Worm (Caenorhabditis elegans): ENCODE measurements around the gene T04A11.4.

The T04A11.4 gene

ce11 chrIV:12456613-12457012 lies 27.8 kb downstream of the T04A11.4 start, which contains the start of gene C25G4.7:
C25G4.7 (plus strand) TSS chrIV:12456913.
- TF ChIP-seq pqm-1 (tag; optimal IDR thresholded peaks at IDR 0.05) (no peak), lsy-12 (tag; optimal IDR thresholded peaks at IDR 0.05) (no peak), nhr-237 (tag; optimal IDR thresholded peaks at IDR 0.05) (no peak), fkh-2 (tag; optimal IDR thresholded peaks at IDR 0.05) (no peak), zag-1 (tag; optimal IDR thresholded peaks at IDR 0.05) (no peak), elt-1 (tag; optimal IDR thresholded peaks at IDR 0.05) (no peak), snpc-4 (tag; optimal IDR thresholded peaks at IDR 0.05) (no peak), fkh-10 (GFP tag; optimal IDR thresholded peaks at IDR 0.05) (no peak), nhr-77 (tag; optimal IDR thresholded peaks at IDR 0.05) (no peak), ZK546.5 (tag; optimal IDR thresholded peaks at IDR 0.05) (no peak), skn-1 (tag; optimal IDR thresholded peaks at IDR 0.05) (no peak), unc-62 (GFP tag; optimal IDR thresholded peaks at IDR 0.05) (no peak), lin-39 (tag; optimal IDR thresholded peaks at IDR 0.05) (no peak), ceh-16 (tag; optimal IDR thresholded peaks at IDR 0.05) (no peak), nhr-11 (tag; optimal IDR thresholded peaks at IDR 0.05) (no peak), nfya-1 (tag; optimal IDR thresholded peaks at IDR 0.05; ENCODE audit: insufficient read depth) (no peak), jun-1 (tag; optimal IDR thresholded peaks at IDR 0.05) (no peak)

DNA sequence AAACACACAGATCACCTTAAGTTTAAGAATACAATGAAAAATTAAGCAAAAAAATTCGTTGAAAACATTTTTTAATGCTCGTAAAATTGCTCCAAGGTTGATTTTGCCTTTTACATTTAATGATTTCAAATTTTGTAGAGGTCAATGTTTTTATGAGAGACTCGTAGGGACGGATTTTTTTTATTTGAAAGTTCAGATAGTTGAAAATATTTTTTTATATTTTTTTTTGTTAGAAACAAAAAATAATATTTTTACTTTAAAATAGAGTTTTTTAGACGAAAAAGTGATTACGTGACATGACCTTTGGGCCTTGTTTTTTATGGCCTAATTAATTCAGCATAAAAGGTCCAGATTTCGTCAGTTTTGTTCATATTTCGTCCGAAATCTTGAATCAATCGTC lies 29.6 kb downstream of the T04A11.4 start, which contains the start of gene smz-1:
smz-1 (plus strand) TSS at position 301 of the 400 bp plus-strand sequence.
- TF ChIP-seq nhr-237 (tag; optimal IDR thresholded peaks at IDR 0.05) = no peak
- no peak for TF ChIP-seq nhr-77 (tag; optimal IDR thresholded peaks at IDR 0.05)
- TF ChIP-seq nhr-43 (tag; optimal IDR thresholded peaks at IDR 0.05; ENCODE audit: poor library complexity, severe bottlenecking) = no peak
- TF ChIP-seq unc-39 (tag; optimal IDR thresholded peaks at IDR 0.05) = no peak
- no peak for TF ChIP-seq ceh-9 (tag; optimal IDR thresholded peaks at IDR 0.05)
- no peak for TF ChIP-seq fos-1 (tag; optimal IDR thresholded peaks at IDR 0.05)
- TF ChIP-seq R02D3.7 (tag; optimal IDR thresholded peaks at IDR 0.05) = no peak
- no peak for TF ChIP-seq lsy-12 (tag; optimal IDR thresholded peaks at IDR 0.05)
- no peak for TF ChIP-seq pqm-1 (tag; optimal IDR thresholded peaks at IDR 0.05)
- TF ChIP-seq nhr-76 (tag; optimal IDR thresholded peaks at IDR 0.05) = no peak
- TF ChIP-seq mml-1 (tag; optimal IDR thresholded peaks at IDR 0.05) = no peak

ce11 chrIV:12454115-12454514 lies 30.3 kb downstream of the T04A11.4 start, which contains the start of gene spe-44:
spe-44 (minus strand) TSS chrIV:12454215.
- TF ChIP-seq mdl-1 (tag; optimal IDR thresholded peaks at IDR 0.05) (no peak), ztf-4 (tag; optimal IDR thresholded peaks at IDR 0.05) (no peak), elt-3 (tag; optimal IDR thresholded peaks at IDR 0.05) (no peak), nhr-28 (tag; optimal IDR thresholded peaks at IDR 0.05) (no peak), skn-1 (tag; optimal IDR thresholded peaks at IDR 0.05) (no peak), aly-2 (tag; optimal IDR thresholded peaks at IDR 0.05) (no peak), sea-2 (GFP tag; optimal IDR thresholded peaks at IDR 0.05) (no peak), zag-1 (tag; optimal IDR thresholded peaks at IDR 0.05) (no peak), snpc-4 (tag; optimal IDR thresholded peaks at IDR 0.05) (no peak), ceh-9 (tag; optimal IDR thresholded peaks at IDR 0.05) (no peak), pqm-1 (tag; optimal IDR thresholded peaks at IDR 0.05) (no peak), tbx-2 (tag; optimal IDR thresholded peaks at IDR 0.05) (no peak), ama-1 (optimal IDR thresholded peaks at IDR 0.05) (no peak), nhr-237 (tag; optimal IDR thresholded peaks at IDR 0.05) (no peak), lin-39 (tag; optimal IDR thresholded peaks at IDR 0.05) (no peak), ceh-16 (tag; optimal IDR thresholded peaks at IDR 0.05) (no peak)

ce11 chrIV:12451225-12451831 lies 33.1 kb downstream of the T04A11.4 start, which contains the start of gene dpy-26:
dpy-26 (minus strand) TSS chrIV:12451335.
- no peak for TF ChIP-seq sea-2 (GFP tag; optimal IDR thresholded peaks at IDR 0.05)
- no peak for TF ChIP-seq ama-1 (optimal IDR thresholded peaks at IDR 0.05)
- no peak for TF ChIP-seq mdl-1 (tag; optimal IDR thresholded peaks at IDR 0.05)
- no peak for TF ChIP-seq zag-1 (tag; optimal IDR thresholded peaks at IDR 0.05)
- TF ChIP-seq ztf-11 (tag; optimal IDR thresholded peaks at IDR 0.05) = no peak
- peak; percentile 38 for TF ChIP-seq nhr-23 (tag; optimal IDR thresholded peaks at IDR 0.05)
- TF ChIP-seq nhr-25 (tag; optimal IDR thresholded peaks at IDR 0.05) = peak; percentile 30
- TF ChIP-seq nhr-67 (tag; optimal IDR thresholded peaks at IDR 0.05) = no peak
- TF ChIP-seq egl-27 (tag; optimal IDR thresholded peaks at IDR 0.05) = no peak
- TF ChIP-seq nhr-43 (tag; optimal IDR thresholded peaks at IDR 0.05; ENCODE audit: poor library complexity, severe bottlenecking) = no peak
- TF ChIP-seq daf-12 (tag; optimal IDR thresholded peaks at IDR 0.05) = no peak
- TF ChIP-seq lin-15B (tag; optimal IDR thresholded peaks at IDR 0.05) = peak; percentile 51
- peak; percentile 27 for TF ChIP-seq lin-39 (tag; optimal IDR thresholded peaks at IDR 0.05)
- TF ChIP-seq nhr-28 (tag; optimal IDR thresholded peaks at IDR 0.05) = no peak
- TF ChIP-seq fkh-10 (GFP tag; optimal IDR thresholded peaks at IDR 0.05) = no peak
- TF ChIP-seq nhr-237 (tag; optimal IDR thresholded peaks at IDR 0.05) = no peak
- no peak for TF ChIP-seq hmg-11 (tag; optimal IDR thresholded peaks at IDR 0.05)
- no peak for TF ChIP-seq unc-39 (tag; optimal IDR thresholded peaks at IDR 0.05)
- no peak for TF ChIP-seq nhr-12 (tag; optimal IDR thresholded peaks at IDR 0.05)
- TF ChIP-seq snpc-4 (tag; optimal IDR thresholded peaks at IDR 0.05) = no peak
- TF ChIP-seq nfya-1 (tag; optimal IDR thresholded peaks at IDR 0.05; ENCODE audit: insufficient read depth) = no peak
- TF ChIP-seq egl-5 (tag; optimal IDR thresholded peaks at IDR 0.05) = no peak
- no peak for TF ChIP-seq elt-1 (tag; optimal IDR thresholded peaks at IDR 0.05)
- TF ChIP-seq pqm-1 (tag; optimal IDR thresholded peaks at IDR 0.05) = no peak
- no peak for TF ChIP-seq eor-1 (tag; optimal IDR thresholded peaks at IDR 0.05)
